Worm (Caenorhabditis elegans) whole organism, L1 larva: ENCODE data around the gene mmcm-1.
"Not testable (repeated sequence)": the region's sequence is repeated elsewhere in the genome, so short reads cannot be mapped to it uniquely, and the experiment has no call there.

Experiments used
- C04F5.9 ChIP-seq: sonication (generic microtip); optimal IDR thresholded peaks from 2 replicates; lab custom pipeline; 2016; ENCODE audit warnings: missing genetic modification characterization, missing compliant biosample characterization
- F16B12.6 ChIP-seq: fragments of 150-350 bp; optimal IDR thresholded peaks from 2 replicates; lab custom pipeline; 2014; ENCODE audit warnings: missing biosample characterization, missing genetic modification characterization
- Y116A8C.19 ChIP-seq: sonication (generic microtip); optimal IDR thresholded peaks from 2 replicates; lab custom pipeline; 2016; ENCODE audit warnings: missing compliant biosample characterization, missing genetic modification characterization, borderline replicate concordance
- ceh-90 ChIP-seq: sonication (generic microtip); optimal IDR thresholded peaks from 2 replicates; lab custom pipeline; 2016; ENCODE audit warnings: missing genetic modification characterization, missing compliant biosample characterization
- dpl-1 ChIP-seq, 3 experiments: fragments of 150-350 bp in 2 of 3; sonication (generic microtip) in 1 of 3; optimal IDR thresholded peaks; 2 replicates each; lab custom pipeline; 2014 to 2017; ENCODE audit warnings: missing biosample characterization in 3 of 3, missing genetic modification characterization in 3 of 3, missing genetic modification reagents in 3 of 3
- dsc-1 ChIP-seq: sonication (generic microtip); optimal IDR thresholded peaks from 2 replicates; lab custom pipeline; 2016; ENCODE audit warnings: mild to moderate bottlenecking, missing genetic modification characterization, missing compliant biosample characterization
- efl-1 ChIP-seq, 4 experiments: fragments of 150-350 bp; optimal IDR thresholded peaks in 3 of 4; peaks in 1 of 4; 1 replicate in 1 of 4; 2 replicates in 3 of 4; lab custom pipeline; 2014; ENCODE audit warnings: missing biosample characterization in 2 of 4, missing genetic modification characterization in 2 of 4, missing genetic modification reagents in 2 of 4
- egl-13 ChIP-seq: sonication (generic microtip); optimal IDR thresholded peaks from 2 replicates; lab custom pipeline; 2016; ENCODE audit warnings: missing genotype, missing genetic modification reagents, missing genetic modification characterization, missing compliant biosample characterization
- elt-2 ChIP-seq: sonication (generic microtip); optimal IDR thresholded peaks from 2 replicates; lab custom pipeline; 2016; ENCODE audit warnings: missing genetic modification characterization, mild to moderate bottlenecking, inconsistent platforms, missing compliant biosample characterization, missing genetic modification reagents
- fkh-4 ChIP-seq: sonication (generic microtip); optimal IDR thresholded peaks from 2 replicates; lab custom pipeline; 2016; ENCODE audit warnings: missing compliant biosample characterization, missing genetic modification characterization, borderline replicate concordance
- fkh-8 ChIP-seq: sonication (generic microtip); optimal IDR thresholded peaks from 2 replicates; lab custom pipeline; 2016; ENCODE audit warnings: mild to moderate bottlenecking, missing genetic modification characterization, missing compliant biosample characterization
- grh-1 ChIP-seq: fragments of 200-800 bp; sonication (Bioruptor generic); IDR thresholded peaks from 2 replicates; pipeline ENCODE4 v1.3.6; 2022; ENCODE audit warnings: missing genetic modification reagents, missing genetic modification characterization, missing compliant biosample characterization
- hlh-17 ChIP-seq: fragments of 200-800 bp; sonication (Bioruptor generic); optimal IDR thresholded peaks from 2 replicates; lab custom pipeline; 2018; ENCODE audit warnings: missing genetic modification characterization, mild to moderate bottlenecking, missing compliant biosample characterization, moderate library complexity, borderline replicate concordance
- hlh-4 ChIP-seq: sonication (generic microtip); optimal IDR thresholded peaks from 2 replicates; lab custom pipeline; 2016; ENCODE audit warnings: mild to moderate bottlenecking, missing genetic modification characterization, missing compliant biosample characterization
- hpl-2 ChIP-seq: fragments of 150-350 bp; optimal IDR thresholded peaks from 2 replicates; lab custom pipeline; 2014; ENCODE audit warnings: missing biosample characterization, missing genetic modification reagents, missing genetic modification characterization
- irx-1 ChIP-seq: sonication (generic microtip); optimal IDR thresholded peaks from 2 replicates; lab custom pipeline; 2016; ENCODE audit warnings: missing genetic modification characterization, missing compliant biosample characterization
- isw-1 ChIP-seq: fragments of 200-800 bp; sonication (Bioruptor generic); IDR thresholded peaks from 2 replicates; pipeline ENCODE4 v1.3.6; 2022; ENCODE audit warnings: missing genetic modification characterization, missing compliant biosample characterization
- lin-14 ChIP-seq: fragments of 200-800 bp; sonication (Bioruptor generic); optimal IDR thresholded peaks from 2 replicates; lab custom pipeline; 2018; ENCODE audit warnings: mild to moderate bottlenecking, missing genetic modification characterization, moderate library complexity, missing compliant biosample characterization
- lin-35 ChIP-seq, 2 experiments: fragments of 150-350 bp; optimal IDR thresholded peaks; 2 replicates each; lab custom pipeline; 2014; ENCODE audit warnings: missing biosample characterization in 2 of 2, missing genetic modification characterization in 2 of 2, missing genetic modification reagents in 2 of 2
- lir-3 ChIP-seq: sonication (generic microtip); optimal IDR thresholded peaks from 2 replicates; lab custom pipeline; 2016; ENCODE audit warnings: mild to moderate bottlenecking, missing genetic modification characterization, moderate library complexity, missing compliant biosample characterization; ENCODE audit not compliant: poor library complexity
- lsy-2 ChIP-seq, 2 experiments: fragments of 150-350 bp; optimal IDR thresholded peaks; 2 replicates each; lab custom pipeline; 2014; ENCODE audit warnings: missing biosample characterization in 2 of 2, missing genetic modification characterization in 2 of 2
- mab-9 ChIP-seq: fragments of 200-800 bp; sonication (Bioruptor generic); IDR thresholded peaks from 2 replicates; pipeline ENCODE4 v1.3.6; 2022; ENCODE audit warnings: missing genetic modification reagents, missing genetic modification characterization, missing compliant biosample characterization
- mdl-1 ChIP-seq, 2 experiments: fragments of 150-350 bp; optimal IDR thresholded peaks; 2 replicates each; lab custom pipeline; 2014 to 2017; ENCODE audit warnings: missing biosample characterization in 2 of 2, missing genetic modification characterization in 2 of 2, inconsistent platforms in 1 of 2
- nhr-11 ChIP-seq: fragments of 150-350 bp; optimal IDR thresholded peaks from 2 replicates; lab custom pipeline; 2014; ENCODE audit warnings: missing biosample characterization, missing genetic modification characterization
- nhr-12 ChIP-seq: sonication (generic microtip); optimal IDR thresholded peaks from 2 replicates; lab custom pipeline; 2017; ENCODE audit warnings: missing biosample characterization, missing genetic modification characterization
- nhr-19 ChIP-seq: fragments of 200-800 bp; sonication (Bioruptor generic); conservative IDR thresholded peaks from 2 replicates; pipeline ENCODE4 v1.3.6; 2022; ENCODE audit warnings: missing genetic modification characterization, missing compliant biosample characterization
- nhr-20 ChIP-seq: sonication (generic microtip); optimal IDR thresholded peaks from 2 replicates; lab custom pipeline; 2016; ENCODE audit warnings: mild to moderate bottlenecking, missing genetic modification characterization, missing compliant biosample characterization
- nhr-47 ChIP-seq: sonication (generic microtip); optimal IDR thresholded peaks from 2 replicates; lab custom pipeline; 2016; ENCODE audit warnings: mild to moderate bottlenecking, missing genetic modification characterization, moderate library complexity, missing compliant biosample characterization
- nhr-71 ChIP-seq: sonication (generic microtip); optimal IDR thresholded peaks from 2 replicates; lab custom pipeline; 2016; ENCODE audit warnings: mild to moderate bottlenecking, missing genetic modification characterization, moderate library complexity, missing compliant biosample characterization
- nhr-76 ChIP-seq: sonication (generic microtip); optimal IDR thresholded peaks from 2 replicates; lab custom pipeline; 2017; ENCODE audit warnings: missing biosample characterization, missing genetic modification characterization
- nhr-84 ChIP-seq: sonication (generic microtip); optimal IDR thresholded peaks from 2 replicates; lab custom pipeline; 2017; ENCODE audit warnings: missing biosample characterization, missing genetic modification characterization
- nhr-85 ChIP-seq: sonication (generic microtip); peaks from one replicate; lab custom pipeline; 2016; ENCODE audit warnings: missing genetic modification characterization, inconsistent platforms, missing compliant biosample characterization
- nhr-90 ChIP-seq: sonication (generic microtip); optimal IDR thresholded peaks from 2 replicates; lab custom pipeline; 2016; ENCODE audit warnings: mild to moderate bottlenecking, missing genetic modification characterization, missing compliant biosample characterization; ENCODE audit not compliant: poor library complexity
- pax-3 ChIP-seq: fragments of 200-800 bp; sonication (Bioruptor generic); optimal IDR thresholded peaks from 2 replicates; lab custom pipeline; 2018; ENCODE audit warnings: mild to moderate bottlenecking, missing genetic modification characterization, moderate library complexity, missing compliant biosample characterization
- rnt-1 ChIP-seq: sonication (generic microtip); optimal IDR thresholded peaks from 2 replicates; lab custom pipeline; 2016; ENCODE audit warnings: mild to moderate bottlenecking, missing genetic modification characterization, moderate library complexity, missing compliant biosample characterization
- snu-23 ChIP-seq: sonication (generic microtip); optimal IDR thresholded peaks from 2 replicates; lab custom pipeline; 2016; ENCODE audit warnings: missing genetic modification characterization, missing compliant biosample characterization
- swsn-7 ChIP-seq: sonication (generic microtip); optimal IDR thresholded peaks from 2 replicates; lab custom pipeline; 2016; ENCODE audit warnings: missing genetic modification characterization, missing compliant biosample characterization
- tbx-2 ChIP-seq: sonication (generic microtip); optimal IDR thresholded peaks from 2 replicates; lab custom pipeline; 2016; ENCODE audit warnings: missing genetic modification characterization, missing compliant biosample characterization
- unc-62 ChIP-seq: fragments of 150-350 bp; optimal IDR thresholded peaks from 2 replicates; lab custom pipeline; 2014; ENCODE audit warnings: missing biosample characterization, missing genetic modification reagents, missing genetic modification characterization
- unc-86 ChIP-seq: sonication (generic microtip); optimal IDR thresholded peaks from 2 replicates; lab custom pipeline; 2016; ENCODE audit warnings: missing genetic modification characterization, missing compliant biosample characterization
- unc-98 ChIP-seq: fragments of 200-800 bp; sonication (Bioruptor generic); IDR thresholded peaks from 2 replicates; pipeline ENCODE4 v1.3.6; 2022; ENCODE audit warnings: missing genetic modification characterization, missing compliant biosample characterization
- xbp-1 ChIP-seq: sonication (generic microtip); optimal IDR thresholded peaks from 2 replicates; lab custom pipeline; 2016; ENCODE audit warnings: missing genetic modification characterization, missing compliant biosample characterization
- zag-1 ChIP-seq: fragments of 150-350 bp; optimal IDR thresholded peaks from 2 replicates; lab custom pipeline; 2014; ENCODE audit warnings: missing biosample characterization, missing genetic modification characterization
- ztf-11 ChIP-seq, 2 experiments: sonication (generic microtip); optimal IDR thresholded peaks; 2 replicates each; lab custom pipeline; 2016 to 2017; ENCODE audit warnings: missing genetic modification characterization in 2 of 2, missing biosample characterization in 1 of 2, missing compliant biosample characterization in 1 of 2
- ztf-4 ChIP-seq: fragments of 150-350 bp; optimal IDR thresholded peaks from 2 replicates; lab custom pipeline; 2014; ENCODE audit warnings: missing biosample characterization, missing genetic modification characterization

mmcm-1 gene

ce11 chrIII:3862918-3863385 is 44.5 kb downstream of the mmcm-1 start, which contains the start of gene brc-1 (continued):
- TF ChIP-seq grh-1 (GFP tag; lab: Robert Waterston, UW) (peak; percentile 51), nhr-11 (tag; lab: Kevin White, UChicago) (peak; percentile 53), mab-9 (GFP tag; lab: Robert Waterston, UW) (peak; percentile 78), nhr-12 (no peak), ceh-90 (tag; lab: Kevin White, UChicago) (no peak), dsc-1 (tag; lab: Kevin White, UChicago) (peak; percentile 82), lsy-2 (tag; optimal IDR thresholded peaks at IDR 0.05; lab: Kevin White, UChicago) (peak; percentile 93 to 96), mdl-1 (tag; optimal IDR thresholded peaks at IDR 0.05; lab: Kevin White, UChicago) (peak in 1 of 2 experiments; percentile 60), irx-1 (tag; lab: Kevin White, UChicago) (peak; percentile 80), tbx-2 (tag; lab: Kevin White, UChicago) (peak; percentile 83), fkh-4 (tag; lab: Kevin White, UChicago) (peak; percentile 2), hpl-2 (no peak), hlh-4 (tag; lab: Kevin White, UChicago) (no peak), dpl-1 (GFP tag; optimal IDR thresholded peaks at IDR 0.05; lab: Kevin White, UChicago) (peak; percentile 92 to 96 (median 94)), rnt-1 (tag; lab: Kevin White, UChicago) (peak; percentile 88), nhr-90 (peak; percentile 70), nhr-84 (tag; lab: Kevin White, UChicago) (no peak), efl-1 (optimal IDR thresholded peaks at IDR 0.05; lab: Kevin White, UChicago) (peak; percentile 88 to 96), efl-1 (GFP tag; optimal IDR thresholded peaks at IDR 0.05 in 1 of 2; lab: Kevin White, UChicago) (peak; percentile 96 to 99), ztf-4 (tag; lab: Kevin White, UChicago) (peak; percentile 62), unc-62 (GFP tag; lab: Kevin White, UChicago) (no peak), Y116A8C.19 (tag; lab: Kevin White, UChicago) (no peak), swsn-7 (tag; lab: Kevin White, UChicago) (peak; percentile 82), pax-3 (tag; lab: Kevin White, UChicago) (peak; percentile 84), fkh-8 (peak; percentile 96), zag-1 (no peak), hlh-17 (GFP tag; lab: Kevin White, UChicago) (no peak), nhr-76 (no peak), nhr-20 (peak; percentile 87)

ce11 chrIII:3858003-3858402 is 49.5 kb downstream of the mmcm-1 start:
- TF ChIP-seq efl-1 (optimal IDR thresholded peaks at IDR 0.05; lab: Kevin White, UChicago), result not testable (repeated sequence)
- peak in 1 of 2 experiments; percentile 84 for TF ChIP-seq efl-1 (GFP tag; optimal IDR thresholded peaks at IDR 0.05 in 1 of 2; lab: Kevin White, UChicago)
- peak; percentile 61 for TF ChIP-seq elt-2 (tag; lab: Kevin White, UChicago)
- peak; percentile 6 for TF ChIP-seq nhr-71 (tag; lab: Kevin White, UChicago)
- TF ChIP-seq nhr-19 (GFP tag; lab: Robert Waterston, UW), result peak; percentile 75
- TF ChIP-seq lin-35 (GFP tag; optimal IDR thresholded peaks at IDR 0.05; lab: Kevin White, UChicago), result peak in 1 of 2 experiments; percentile 52

- TF ChIP-seq swsn-7 (tag; lab: Kevin White, UChicago), result peak; percentile 34
- TF ChIP-seq mab-9 (GFP tag; lab: Robert Waterston, UW), result peak; percentile 90
- TF ChIP-seq snu-23 (GFP tag; lab: Kevin White, UChicago), result peak; percentile 64
- peak; percentile 50 for TF ChIP-seq nhr-90
- TF ChIP-seq ztf-11 (tag; optimal IDR thresholded peaks at IDR 0.05; lab: Kevin White, UChicago), result peak in 1 of 2 experiments; percentile 23
- peak; percentile 52 for TF ChIP-seq nhr-20
- peak; percentile 46 for TF ChIP-seq xbp-1 (tag; lab: Kevin White, UChicago)
- TF ChIP-seq dsc-1 (tag; lab: Kevin White, UChicago), result peak; percentile 59
- peak; percentile 92 for TF ChIP-seq grh-1 (GFP tag; lab: Robert Waterston, UW)
- peak; percentile 10 for TF ChIP-seq egl-13
- TF ChIP-seq unc-98, result peak; percentile 78; the same call in 1 of the 2 replicates
- peak; percentile 79 for TF ChIP-seq nhr-71 (tag; lab: Kevin White, UChicago)
- peak; percentile 26 for TF ChIP-seq unc-86 (tag; lab: Kevin White, UChicago)
- TF ChIP-seq F16B12.6 (tag; lab: Kevin White, UChicago), result peak; percentile 56
- TF ChIP-seq nhr-19 (GFP tag; lab: Robert Waterston, UW), result peak; percentile 99
- TF ChIP-seq C04F5.9 (tag; lab: Kevin White, UChicago), result peak; percentile 43
- peak; percentile 75 for TF ChIP-seq lir-3
- peak in 2 of 3 experiments; percentile 28 to 45 for TF ChIP-seq dpl-1 (GFP tag; optimal IDR thresholded peaks at IDR 0.05; lab: Kevin White, UChicago)
- TF ChIP-seq lsy-2 (tag; optimal IDR thresholded peaks at IDR 0.05; lab: Kevin White, UChicago), result peak; percentile 79 to 93
- peak; percentile 95 for TF ChIP-seq isw-1 (GFP tag; lab: Robert Waterston, UW)
- TF ChIP-seq nhr-85 (tag; lab: Kevin White, UChicago), result peak; percentile 82
- TF ChIP-seq tbx-2 (tag; lab: Kevin White, UChicago), result peak; percentile 35
- peak; percentile 58 for TF ChIP-seq lin-14 (GFP tag; lab: Kevin White, UChicago)
- peak; percentile 2 to 58 for TF ChIP-seq efl-1 (optimal IDR thresholded peaks at IDR 0.05; lab: Kevin White, UChicago)
- TF ChIP-seq efl-1 (GFP tag; optimal IDR thresholded peaks at IDR 0.05 in 1 of 2; lab: Kevin White, UChicago), result not testable (repeated sequence)
- TF ChIP-seq nhr-47, result peak; percentile 74
These were observed 50.5 kb downstream of the mmcm-1 start for ce11 chrIII:3857007-3857406.
